Fruit fly (Drosophila melanogaster): ENCODE results near the gene CG8031.

dm6 chr3R:13032323-13032722 lies 21.2 kb upstream of the CG8031 start, which contains the start of gene ry:
- no peak for TF ChIP-seq CG18764 (GFP tag; optimal IDR thresholded peaks at IDR 0.05)
- no peak for TF ChIP-seq Max (GFP tag; optimal IDR thresholded peaks at IDR 0.05)
- TF ChIP-seq sisA (GFP tag; IDR thresholded peaks at IDR 0.05), result no peak
- TF ChIP-seq CG18619 (GFP tag; optimal IDR thresholded peaks at IDR 0.05), result no peak
- TF ChIP-seq sens (GFP tag), result peak; percentile 24
- no peak for TF ChIP-seq h (optimal IDR thresholded peaks at IDR 0.05)
- no peak for TF ChIP-seq MTF-1 (GFP tag; optimal IDR thresholded peaks at IDR 0.05; ENCODE audit: borderline replicate concordance)
- TF ChIP-seq CG10147 (GFP tag; optimal IDR thresholded peaks at IDR 0.05), result no peak
- TF ChIP-seq CG14441 (GFP tag; IDR thresholded peaks at IDR 0.05), result 0 out of 2 replicates have a peak, but pooled peaks have one; percentile 15
- no peak for TF ChIP-seq Eip74EF (GFP tag; optimal IDR thresholded peaks at IDR 0.05)
- no peak for TF ChIP-seq prd (optimal IDR thresholded peaks at IDR 0.05)
- TF ChIP-seq prd (GFP tag; IDR thresholded peaks at IDR 0.05), result no peak
- TF ChIP-seq zf30C (GFP tag; optimal IDR thresholded peaks at IDR 0.05), result no peak
- TF ChIP-seq ap (GFP tag; IDR thresholded peaks at IDR 0.05), result no peak
- no peak for TF ChIP-seq CG12744 (GFP tag; optimal IDR thresholded peaks at IDR 0.05)
